Fruit fly (Drosophila melanogaster) whole organism, wandering third instar larva: ENCODE data around the gene CG11563.

Experiments
- Abd-B ChIP-seq: fragments of >200 bp; optimal IDR thresholded peaks from 2 replicates; lab custom pipeline; 2017; ENCODE audit warnings: missing biosample characterization, missing genetic modification characterization
- CG9705 ChIP-seq: fragments of 200-800 bp; sonication (Bioruptor generic); optimal IDR thresholded peaks from 2 replicates; lab custom pipeline; 2018; ENCODE audit warnings: missing biosample characterization, mild to moderate bottlenecking, missing genetic modification characterization
- CrebA ChIP-seq: fragments of 200-800 bp; sonication (Bioruptor generic); optimal IDR thresholded peaks from 2 replicates; lab custom pipeline; 2016; ENCODE audit warnings: missing biosample characterization, mild to moderate bottlenecking, missing genetic modification characterization, borderline replicate concordance
- Dfd ChIP-seq: fragments of >200 bp; optimal IDR thresholded peaks from 2 replicates; lab custom pipeline; 2017; ENCODE audit warnings: missing biosample characterization, missing genetic modification characterization
- Dif ChIP-seq: fragments of 200-275, 200-300 bp; sonication (Bioruptor generic); optimal IDR thresholded peaks from 2 replicates; lab custom pipeline; 2018; ENCODE audit warnings: missing biosample characterization, missing genetic modification characterization; ENCODE audit not compliant: partially characterized antibody
- GATAd ChIP-seq: sonication (Bioruptor generic); optimal IDR thresholded peaks from 2 replicates; lab custom pipeline; 2016; ENCODE audit warnings: missing biosample characterization, missing genetic modification characterization
- HLH106 ChIP-seq: fragments of 200-800 bp; optimal IDR thresholded peaks from 3 replicates; lab custom pipeline; 2019; ENCODE audit warnings: missing biosample characterization, mild to moderate bottlenecking, missing genetic modification characterization, moderate library complexity
- Hnf4 ChIP-seq: fragments of 200-800 bp; sonication (Bioruptor generic); optimal IDR thresholded peaks from 2 replicates; lab custom pipeline; 2016; ENCODE audit warnings: missing biosample characterization, mild to moderate bottlenecking, missing genetic modification characterization
- Hr78 ChIP-seq: fragments of >200 bp; optimal IDR thresholded peaks from 2 replicates; lab custom pipeline; 2017; ENCODE audit warnings: missing biosample characterization, missing genetic modification characterization
- Hr83 ChIP-seq: fragments of 200-300 bp; sonication (Bioruptor generic); optimal IDR thresholded peaks from 2 replicates; lab custom pipeline; 2016; ENCODE audit warnings: missing biosample characterization, mild to moderate bottlenecking, missing genetic modification characterization, moderate library complexity; ENCODE audit not compliant: poor library complexity, severe bottlenecking
- Myc ChIP-seq: fragments of >200 bp; optimal IDR thresholded peaks from 2 replicates; lab custom pipeline; 2017
- N ChIP-seq: fragments of >200 bp; optimal IDR thresholded peaks from 2 replicates; lab custom pipeline; 2018; ENCODE audit warnings: missing biosample characterization, missing external identifiers, missing genetic modification characterization
- OdsH ChIP-seq: fragments of 200-800 bp; sonication (Bioruptor generic); optimal IDR thresholded peaks from 2 replicates; lab custom pipeline; 2016; ENCODE audit warnings: missing biosample characterization, mild to moderate bottlenecking, missing genetic modification characterization
- Rel ChIP-seq, 2 experiments: fragments of 200-800 bp; sonication (Bioruptor generic) in 1 of 2; optimal IDR thresholded peaks; 2 replicates in 1 of 2; 3 replicates in 1 of 2; lab custom pipeline; 2016 to 2019; ENCODE audit warnings: mild to moderate bottlenecking in 2 of 2, missing biosample characterization in 2 of 2, missing genetic modification characterization in 2 of 2, moderate library complexity in 1 of 2
- Sp1 ChIP-seq: fragments of 200-800 bp; sonication (Bioruptor generic); optimal IDR thresholded peaks from 3 replicates; lab custom pipeline; 2019; ENCODE audit warnings: missing biosample characterization, mild to moderate bottlenecking, missing genetic modification characterization, moderate library complexity
- Vsx2 ChIP-seq: fragments of 200-300, 225-300 bp; sonication (Bioruptor generic); optimal IDR thresholded peaks from 2 replicates; lab custom pipeline; 2018; ENCODE audit warnings: missing biosample characterization, missing genetic modification characterization; ENCODE audit not compliant: partially characterized antibody
- br ChIP-seq: fragments of 200-800 bp; sonication (Bioruptor generic); optimal IDR thresholded peaks from 2 replicates; lab custom pipeline; 2016; ENCODE audit warnings: missing biosample characterization, missing genetic modification characterization
- brk ChIP-seq: fragments of 200-800 bp; sonication (Bioruptor generic); optimal IDR thresholded peaks from 2 replicates; lab custom pipeline; 2016; ENCODE audit warnings: missing biosample characterization, mild to moderate bottlenecking, missing genetic modification characterization
- dl ChIP-seq, 2 experiments: fragments of 175-275, 200-275 bp in 1 of 2; fragments of 200-275 bp in 1 of 2; sonication (Bioruptor generic); optimal IDR thresholded peaks; lab custom pipeline; 2018; ENCODE audit warnings: mild to moderate bottlenecking in 2 of 2, missing biosample characterization in 2 of 2, missing genetic modification characterization in 2 of 2, moderate library complexity in 2 of 2; ENCODE audit not compliant: partially characterized antibody in 2 of 2, insufficient read depth in 1 of 2
- dmrt93B ChIP-seq: fragments of 200-800 bp; sonication (Bioruptor generic); optimal IDR thresholded peaks from 2 replicates; lab custom pipeline; 2018; ENCODE audit warnings: missing biosample characterization, mild to moderate bottlenecking, missing genetic modification characterization
- dsf ChIP-seq: sonication (Bioruptor generic); optimal IDR thresholded peaks from 2 replicates; lab custom pipeline; 2016; ENCODE audit warnings: missing biosample characterization, missing genetic modification characterization, borderline replicate concordance
- ey ChIP-seq: fragments of 200-800 bp; sonication (Bioruptor generic); optimal IDR thresholded peaks from 2 replicates; lab custom pipeline; 2016; ENCODE audit warnings: missing biosample characterization, missing genetic modification characterization
- foxo ChIP-seq, 2 experiments: fragments of 200-800 bp; sonication (Bioruptor generic); optimal IDR thresholded peaks; 2 replicates in 1 of 2; 3 replicates in 1 of 2; lab custom pipeline; 2016 to 2017; ENCODE audit warnings: missing biosample characterization in 2 of 2, missing genetic modification characterization in 2 of 2
- fru ChIP-seq: fragments of 200-800 bp; sonication (Bioruptor generic); optimal IDR thresholded peaks from 3 replicates; lab custom pipeline; 2016; ENCODE audit warnings: missing biosample characterization, mild to moderate bottlenecking, missing genetic modification characterization
- jim ChIP-seq: fragments of 175-275, 200-325 bp; sonication (Bioruptor generic); optimal IDR thresholded peaks from 2 replicates; lab custom pipeline; 2016; ENCODE audit warnings: missing biosample characterization, mild to moderate bottlenecking, missing genetic modification characterization
- lola ChIP-seq: fragments of >200 bp; optimal IDR thresholded peaks from 2 replicates; lab custom pipeline; 2017; ENCODE audit warnings: missing biosample characterization, missing genetic modification characterization
- pan ChIP-seq: fragments of >200 bp; optimal IDR thresholded peaks from 2 replicates; lab custom pipeline; 2017
- psq ChIP-seq: fragments of 200-800 bp; sonication (Bioruptor generic); optimal IDR thresholded peaks from 3 replicates; lab custom pipeline; 2017; ENCODE audit warnings: missing biosample characterization, mild to moderate bottlenecking, missing genetic modification characterization, moderate library complexity
- rgr ChIP-seq: fragments of 200-800 bp; sonication (Bioruptor generic); optimal IDR thresholded peaks from 3 replicates; lab custom pipeline; 2016; ENCODE audit warnings: missing biosample characterization, mild to moderate bottlenecking, missing genetic modification characterization
- sv ChIP-seq: fragments of 200-800 bp; sonication (Bioruptor generic); optimal IDR thresholded peaks from 3 replicates; lab custom pipeline; 2016; ENCODE audit warnings: missing biosample characterization, missing genetic modification characterization
- tai ChIP-seq: sonication (Bioruptor generic); optimal IDR thresholded peaks from 2 replicates; lab custom pipeline; 2016; ENCODE audit warnings: missing biosample characterization, missing genetic modification characterization
- usp ChIP-seq: fragments of >200 bp; optimal IDR thresholded peaks from 2 replicates; lab custom pipeline; 2017; ENCODE audit warnings: missing biosample characterization, missing genetic modification characterization
- woc ChIP-seq: sonication (Bioruptor generic); optimal IDR thresholded peaks from 2 replicates; lab custom pipeline; 2016; ENCODE audit warnings: missing biosample characterization, mild to moderate bottlenecking, missing genetic modification characterization

The CG11563 gene

dm6 chr3R:31720112-31720511 is 16.7 kb upstream of the CG11563 start:
- TF ChIP-seq jim (GFP tag; lab: Kevin White, UChicago) (no peak), br (GFP tag; lab: Kevin White, UChicago) (no peak), foxo (GFP tag; optimal IDR thresholded peaks at IDR 0.05; lab: Kevin White, UChicago) (no peak), rgr (no peak), dl (GFP tag; optimal IDR thresholded peaks at IDR 0.05; lab: Kevin White, UChicago; ENCODE audit: insufficient read depth in 1 of 2, partially characterized antibody in 2 of 2) (no peak), ey (GFP tag; lab: Kevin White, UChicago) (no peak), lola (GFP tag; lab: Kevin White, UChicago) (no peak), Dif (GFP tag; lab: Kevin White, UChicago) (no peak), Rel (GFP tag; optimal IDR thresholded peaks at IDR 0.05; lab: Kevin White, UChicago) (no peak), Rel (tag; optimal IDR thresholded peaks at IDR 0.05; lab: Kevin White, UChicago) (no peak), Sp1 (GFP tag; lab: Kevin White, UChicago) (no peak), tai (GFP tag; lab: Kevin White, UChicago) (no peak), GATAd (GFP tag; lab: Kevin White, UChicago) (no peak), CrebA (GFP tag; lab: Kevin White, UChicago) (no peak), Dfd (GFP tag; lab: Kevin White, UChicago) (no peak), N (GFP tag; lab: Kevin White, UChicago) (no peak), fru (no peak), dsf (GFP tag; lab: Kevin White, UChicago) (no peak), Hr83 (GFP tag; lab: Kevin White, UChicago) (no peak), sv (GFP tag; lab: Kevin White, UChicago) (no peak), brk (GFP tag; lab: Kevin White, UChicago) (no peak)

- no peak for TF ChIP-seq jim (GFP tag; lab: Kevin White, UChicago)
- no peak for TF ChIP-seq Abd-B (GFP tag; lab: Kevin White, UChicago)
- TF ChIP-seq brk (GFP tag; lab: Kevin White, UChicago) = no peak
- no peak for TF ChIP-seq woc
- TF ChIP-seq dsf (GFP tag; lab: Kevin White, UChicago) = no peak
- TF ChIP-seq pan (lab: Kevin White, UChicago) = no peak
These were observed 15.4 kb upstream of the CG11563 start for dm6 chr3R:31721466-31721865.

dm6 chr3R:31721958-31722357 is 14.9 kb upstream of the CG11563 start:
- no peak for TF ChIP-seq foxo (GFP tag; optimal IDR thresholded peaks at IDR 0.05; lab: Kevin White, UChicago)
- TF ChIP-seq psq = no peak
- TF ChIP-seq Vsx2 (GFP tag; lab: Kevin White, UChicago) = no peak
- TF ChIP-seq CG9705 = no peak
- no peak for TF ChIP-seq Abd-B (GFP tag; lab: Kevin White, UChicago)
- TF ChIP-seq CrebA (GFP tag; lab: Kevin White, UChicago) = no peak
- peak; percentile 0 for TF ChIP-seq Hr83 (GFP tag; lab: Kevin White, UChicago)
- no peak for TF ChIP-seq lola (GFP tag; lab: Kevin White, UChicago)
- peak in 1 of 2 experiments; percentile 20 for TF ChIP-seq dl (GFP tag; optimal IDR thresholded peaks at IDR 0.05; lab: Kevin White, UChicago; ENCODE audit: insufficient read depth in 1 of 2, partially characterized antibody in 2 of 2)
- no peak for TF ChIP-seq Myc (lab: Kevin White, UChicago)
- no peak for TF ChIP-seq ey (GFP tag; lab: Kevin White, UChicago)
- TF ChIP-seq pan (lab: Kevin White, UChicago) = no peak
- TF ChIP-seq dmrt93B = no peak
- TF ChIP-seq rgr = no peak
- TF ChIP-seq fru = no peak
- TF ChIP-seq GATAd (GFP tag; lab: Kevin White, UChicago) = no peak
- TF ChIP-seq usp = no peak
- peak; percentile 14 for TF ChIP-seq Dif (GFP tag; lab: Kevin White, UChicago)
- TF ChIP-seq HLH106 = no peak
- no peak for TF ChIP-seq woc
- TF ChIP-seq OdsH (GFP tag; lab: Kevin White, UChicago) = no peak
- TF ChIP-seq Hnf4 (GFP tag; lab: Kevin White, UChicago) = no peak
- no peak for TF ChIP-seq N (GFP tag; lab: Kevin White, UChicago)
- TF ChIP-seq tai (GFP tag; lab: Kevin White, UChicago) = no peak
- no peak for TF ChIP-seq dsf (GFP tag; lab: Kevin White, UChicago)
- TF ChIP-seq Hr78 (GFP tag; lab: Kevin White, UChicago) = no peak
- TF ChIP-seq, all 38 proteins: peak for 3
